Worm (Caenorhabditis elegans) whole organism, midembryonic: ENCODE measurements around the gene C08E8.2.

Experiments used
- T22C8.4 ChIP-seq: fragments of 200-800 bp; sonication (Bioruptor generic); IDR thresholded peaks from 2 replicates; pipeline ENCODE4 v1.3.6; 2022; ENCODE audit warnings: missing genetic modification characterization, missing compliant biosample characterization
- flt-1 ChIP-seq: fragments of 200-800 bp; sonication (Bioruptor generic); IDR thresholded peaks from 2 replicates; pipeline ENCODE4 v1.3.6; 2022; ENCODE audit warnings: missing genetic modification characterization, missing compliant biosample characterization
- klf-2 ChIP-seq: fragments of 200-800 bp; sonication (Bioruptor generic); conservative IDR thresholded peaks from 2 replicates; pipeline ENCODE4 v1.3.6; 2022; ENCODE audit warnings: missing genetic modification reagents, missing genetic modification characterization, missing compliant biosample characterization
- med-1 ChIP-seq: sonication (generic microtip); optimal IDR thresholded peaks from 2 replicates; lab custom pipeline; 2017; ENCODE audit warnings: missing genetic modification characterization, mild to moderate bottlenecking, missing compliant biosample characterization, antibody characterized with exemption, missing genetic modification reagents; ENCODE audit not compliant: insufficient read depth
- ref-1 ChIP-seq: fragments of 200-800 bp; sonication (Bioruptor generic); conservative IDR thresholded peaks from 2 replicates; pipeline ENCODE4 v1.3.6; 2022; ENCODE audit warnings: missing genetic modification reagents, missing genetic modification characterization, missing compliant biosample characterization
- tab-1 ChIP-seq: fragments of 200-800 bp; sonication (Bioruptor generic); IDR thresholded peaks from 2 replicates; pipeline ENCODE4 v1.3.6; 2022; ENCODE audit warnings: missing genetic modification characterization, missing compliant biosample characterization
- ztf-23 ChIP-seq: fragments of 200-800 bp; sonication (Bioruptor generic); IDR thresholded peaks from 2 replicates; pipeline ENCODE4 v1.3.6; 2022; ENCODE audit warnings: missing genetic modification reagents, missing genetic modification characterization, missing compliant biosample characterization
- ztf-29 ChIP-seq: fragments of 200-800 bp; sonication (Bioruptor generic); IDR thresholded peaks from 2 replicates; pipeline ENCODE4 v1.3.6; 2022; ENCODE audit warnings: missing genetic modification reagents, missing genetic modification characterization, missing compliant biosample characterization

- TF ChIP-seq med-1 (GFP tag; lab: Kevin White, UChicago), result no peak
- TF ChIP-seq klf-2, result no peak
- no peak for TF ChIP-seq T22C8.4 (GFP tag; lab: Robert Waterston, UW)
- TF ChIP-seq ref-1 (GFP tag; lab: Robert Waterston, UW), result no peak
- TF ChIP-seq ztf-29, result no peak
- TF ChIP-seq ztf-23, result no peak
- TF ChIP-seq tab-1 (GFP tag; lab: Robert Waterston, UW), result no peak
- no peak for TF ChIP-seq flt-1 (GFP tag; lab: Robert Waterston, UW)
These were observed 5.6 kb downstream of the C08E8.2 start, which contains the start of gene C08E8.3 for ce11 chrV:18350046-18350445.
